Worm (Caenorhabditis elegans): ENCODE measurements around the gene R02F2.8.
A peak's percentile ranks its signal among the peaks of the same experiment; 100 is the strongest.

Gene R02F2.8

DNA sequence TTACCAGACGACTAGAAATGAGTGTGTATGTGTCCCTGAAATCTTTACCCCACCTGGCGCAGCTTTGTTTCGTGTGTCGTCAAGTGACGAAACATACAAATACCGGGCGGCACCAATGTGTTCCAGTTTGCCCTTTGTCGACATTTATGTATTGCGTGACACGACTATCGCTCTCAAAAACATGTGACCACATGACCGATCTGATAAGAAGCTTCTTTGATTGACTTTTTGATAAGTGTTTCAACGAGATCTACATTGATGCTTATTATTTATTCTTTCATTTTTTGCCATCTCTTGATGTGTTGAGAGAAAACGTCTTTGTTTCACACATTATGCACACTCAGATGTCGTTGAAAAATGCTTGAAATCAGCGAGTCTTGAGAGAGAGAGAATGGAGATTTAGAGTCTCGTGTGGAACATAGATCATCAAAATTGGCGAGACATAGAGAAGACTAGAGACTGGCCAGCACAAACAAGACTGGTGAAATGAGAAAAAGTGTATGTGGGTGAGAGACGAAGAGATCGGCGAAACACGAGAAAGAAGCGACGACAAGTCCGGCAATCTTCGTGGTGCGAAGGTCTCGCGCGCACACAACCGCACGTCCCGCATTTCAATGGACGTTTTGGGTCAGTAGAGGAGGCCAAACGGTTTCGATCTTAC lies 8.0 kb upstream of the R02F2.8 start (continued):
- TF ChIP-seq lsy-27 (tag; optimal IDR thresholded peaks at IDR 0.05; ENCODE audit: borderline replicate concordance, insufficient read depth), result no peak
- no peak for TF ChIP-seq aptf-3 (GFP tag; IDR thresholded peaks at IDR 0.05)
- TF ChIP-seq ZK185.1 (tag; optimal IDR thresholded peaks at IDR 0.05; ENCODE audit: poor library complexity, severe bottlenecking), result peak; percentile 14
- peak; percentile 68 for TF ChIP-seq unc-62 (GFP tag; optimal IDR thresholded peaks at IDR 0.05)
- TF ChIP-seq madf-8 (GFP tag; conservative IDR thresholded peaks at IDR 0.05), result no peak
- no peak for TF ChIP-seq fkh-3 (tag; optimal IDR thresholded peaks at IDR 0.05)
- 0 out of 2 replicates have a peak, but pooled peaks have one; percentile 19 for TF ChIP-seq attf-3 (GFP tag; conservative IDR thresholded peaks at IDR 0.05)
- TF ChIP-seq C17E4.6 (GFP tag; IDR thresholded peaks at IDR 0.05), result no peak
- TF ChIP-seq hsf-1 (GFP tag; IDR thresholded peaks at IDR 0.05), result no peak
- TF ChIP-seq aptf-2 (GFP tag; conservative IDR thresholded peaks at IDR 0.05), result no peak
- TF ChIP-seq K12H6.12 (tag; optimal IDR thresholded peaks at IDR 0.05), result peak; percentile 39
- no peak for TF ChIP-seq F52B5.7 (tag; optimal IDR thresholded peaks at IDR 0.05)
- TF ChIP-seq attf-5 (GFP tag; optimal IDR thresholded peaks at IDR 0.05), result peak; percentile 33

DNA sequence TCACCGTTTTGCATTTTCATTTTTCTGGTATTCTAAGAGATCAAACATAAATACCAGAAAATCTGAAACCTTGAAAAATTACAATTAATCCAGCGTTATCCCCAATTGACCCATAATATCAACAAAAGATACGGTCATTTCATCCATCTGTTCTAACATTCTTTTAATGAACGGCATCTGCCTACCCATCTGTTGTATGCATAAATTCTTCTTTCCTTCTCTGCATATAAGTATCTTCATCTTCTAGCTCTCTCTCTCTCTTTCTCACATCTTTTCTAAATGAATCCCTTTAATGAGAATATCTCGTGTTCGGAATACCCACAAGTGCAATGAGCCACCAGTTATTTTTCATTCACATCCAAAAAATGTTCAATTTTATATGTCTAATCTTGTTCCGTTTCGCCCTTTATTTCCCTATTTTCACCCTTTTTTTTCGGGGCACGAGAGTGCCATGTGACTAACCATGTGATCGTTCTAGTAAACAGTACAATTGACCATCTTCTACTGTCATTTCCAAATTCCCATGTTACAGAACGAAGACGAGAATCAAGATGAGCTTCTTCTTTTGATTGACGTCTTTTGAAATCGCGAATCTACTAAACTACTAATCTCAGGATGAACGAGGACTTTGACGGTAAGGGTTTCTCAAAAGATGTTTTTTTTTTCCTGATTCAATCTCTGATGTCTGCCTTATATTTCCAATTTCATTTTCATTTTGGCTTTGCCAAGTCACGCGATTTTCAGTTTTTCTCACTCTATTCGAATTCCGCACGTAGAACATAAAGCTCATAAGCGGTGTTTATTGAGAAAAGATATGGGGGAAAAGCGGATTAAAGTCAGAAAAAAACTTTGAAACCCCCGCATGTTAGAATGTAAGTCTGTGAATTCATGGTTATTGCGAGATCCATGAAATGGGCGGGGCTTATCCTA lies 6.6 kb upstream of the R02F2.8 start, which contains the start of gene R02F2.1:
Gene R02F2.1, plus strand, starts transcription at position 528 of the 930 bp plus-strand sequence.
- TF ChIP-seq nhr-27 (tag; optimal IDR thresholded peaks at IDR 0.05) (no peak), tbp1 (GFP tag; optimal IDR thresholded peaks at IDR 0.05) (peak; percentile 25), aptf-2 (GFP tag; conservative IDR thresholded peaks at IDR 0.05) (no peak), lin-40 (tag; optimal IDR thresholded peaks at IDR 0.05) (no peak), nhr-90 (tag; optimal IDR thresholded peaks at IDR 0.05) (no peak), cebp-1 (GFP tag; IDR thresholded peaks at IDR 0.05) (0 out of 2 replicates have a peak, but pooled peaks have one; percentile 26), cebp-1 (tag; optimal IDR thresholded peaks at IDR 0.05) (peak; percentile 67), ceh-91 (GFP tag; IDR thresholded peaks at IDR 0.05) (no peak), ztf-26 (tag; optimal IDR thresholded peaks at IDR 0.05) (peak; percentile 39), pbrm-1 (GFP tag; IDR thresholded peaks at IDR 0.05) (no peak), Y53F4B.3 (GFP tag; IDR thresholded peaks at IDR 0.05) (no peak), athp-1 (tag; optimal IDR thresholded peaks at IDR 0.05) (no peak), ama-1 (optimal IDR thresholded peaks at IDR 0.05) (peak; percentile 62), ama-1 (GFP tag; optimal IDR thresholded peaks at IDR 0.05) (no peak), hlh-12 (tag; optimal IDR thresholded peaks at IDR 0.05) (no peak), lin-26 (GFP tag; IDR thresholded peaks at IDR 0.05) (peak; percentile 66; the same call in 1 of the 2 replicates), attf-3 (GFP tag; conservative IDR thresholded peaks at IDR 0.05) (no peak), C17E4.6 (GFP tag; IDR thresholded peaks at IDR 0.05) (no peak), egl-44 (GFP tag; IDR thresholded peaks at IDR 0.05) (no peak), tlf-1 (GFP tag; optimal IDR thresholded peaks at IDR 0.05) (peak; percentile 45), ztf-22 (GFP tag; optimal IDR thresholded peaks at IDR 0.05) (no peak), T07F8.4 (tag; optimal IDR thresholded peaks at IDR 0.05) (no peak), F22D6.2 (tag; optimal IDR thresholded peaks at IDR 0.05) (no peak), madf-8 (GFP tag; conservative IDR thresholded peaks at IDR 0.05) (no peak), mxl-1 (tag; optimal IDR thresholded peaks at IDR 0.05) (no peak), nhr-80 (tag; optimal IDR thresholded peaks at IDR 0.05) (peak; percentile 18), madf-3 (GFP tag; IDR thresholded peaks at IDR 0.05) (0 out of 2 replicates have a peak, but pooled peaks have one; percentile 23), snpc-3.4 (tag; optimal IDR thresholded peaks at IDR 0.05) (no peak), rec-8 (tag; optimal IDR thresholded peaks at IDR 0.05) (no peak), gei-17 (GFP tag; optimal IDR thresholded peaks at IDR 0.05) (peak; percentile 30), hmg-20 (GFP tag; IDR thresholded peaks at IDR 0.05) (no peak)
